Worm (Caenorhabditis elegans) whole organism, L1 larva: ENCODE measurements around the gene Y105C5B.11.

Experiments used
- efl-1 ChIP-seq, 4 experiments: fragments of 150-350 bp; optimal IDR thresholded peaks in 3 of 4; peaks in 1 of 4; 1 replicate in 1 of 4; 2 replicates in 3 of 4; lab custom pipeline; 2014; ENCODE audit warnings: missing biosample characterization in 2 of 4, missing genetic modification characterization in 2 of 4, missing genetic modification reagents in 2 of 4
- mdl-1 ChIP-seq, 2 experiments: fragments of 150-350 bp; optimal IDR thresholded peaks; 2 replicates each; lab custom pipeline; 2014 to 2017; ENCODE audit warnings: missing biosample characterization in 2 of 2, missing genetic modification characterization in 2 of 2, inconsistent platforms in 1 of 2
- tbx-2 ChIP-seq: sonication (generic microtip); optimal IDR thresholded peaks from 2 replicates; lab custom pipeline; 2016; ENCODE audit warnings: missing genetic modification characterization, missing compliant biosample characterization
- tlp-1 ChIP-seq: fragments of 150-350 bp; optimal IDR thresholded peaks from 2 replicates; lab custom pipeline; 2014; ENCODE audit warnings: missing biosample characterization, missing genetic modification characterization
- ztf-4 ChIP-seq: fragments of 150-350 bp; optimal IDR thresholded peaks from 2 replicates; lab custom pipeline; 2014; ENCODE audit warnings: missing biosample characterization, missing genetic modification characterization

ce11 chrIV:15953689-15954088, 12.4 kb upstream of the Y105C5B.11 start:
- no peak for TF ChIP-seq mdl-1 (tag; optimal IDR thresholded peaks at IDR 0.05; lab: Kevin White, UChicago)
- no peak for TF ChIP-seq tbx-2
- TF ChIP-seq tlp-1 (tag; lab: Kevin White, UChicago) = no peak
- no peak for TF ChIP-seq efl-1 (optimal IDR thresholded peaks at IDR 0.05; lab: Kevin White, UChicago)
- no peak for TF ChIP-seq efl-1 (GFP tag; optimal IDR thresholded peaks at IDR 0.05 in 1 of 2; lab: Kevin White, UChicago)
- no peak for TF ChIP-seq ztf-4 (tag; lab: Kevin White, UChicago)
